Fruit fly (Drosophila melanogaster) whole organism: Measurements from ENCODE around the gene Nckx30C.

ENCODE experiments used
- CG8478 ChIP-seq: fragments of >200 bp; optimal IDR thresholded peaks from 2 replicates; lab custom pipeline; 2018; ENCODE audit warnings: inconsistent platforms
- Dll ChIP-seq: fragments of >200 bp; optimal IDR thresholded peaks from 2 replicates; lab custom pipeline; 2017

DNA sequence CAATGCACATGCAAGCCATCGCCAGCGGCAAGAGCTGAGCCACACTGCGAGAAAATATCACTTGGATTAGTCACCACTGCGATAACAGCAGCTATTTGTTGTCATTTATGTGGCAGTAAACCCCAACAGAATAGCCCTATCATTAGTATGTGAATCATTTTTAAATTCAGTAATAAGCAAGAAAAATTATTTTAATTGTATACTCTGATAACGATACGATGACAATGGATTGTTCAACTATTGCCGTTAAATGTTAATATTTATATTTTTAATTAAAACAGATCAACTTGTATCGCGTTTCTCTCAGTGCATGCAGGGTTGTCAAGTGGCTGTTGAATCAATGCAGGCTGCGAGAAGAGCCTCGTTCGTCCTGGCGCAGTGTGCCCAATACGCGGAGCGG is 8.5 kb downstream of the Nckx30C start:
- TF ChIP-seq Dll: no peak
- no peak for TF ChIP-seq CG8478 (lab: Kevin White, UChicago)
